Worm (Caenorhabditis elegans) whole organism, L1 larva: ENCODE data around the gene srz-90.

Source experiments
- alr-1 ChIP-seq: fragments of 200-800 bp; sonication (Bioruptor generic); optimal IDR thresholded peaks from 2 replicates; lab custom pipeline; 2018; ENCODE audit warnings: borderline replicate concordance, mild to moderate bottlenecking, missing genetic modification characterization, missing compliant biosample characterization
- ama-1 ChIP-seq: fragments of 150-350 bp; optimal IDR thresholded peaks from 2 replicates; lab custom pipeline; 2014
- ceh-8 ChIP-seq: fragments of 200-800 bp; sonication (Bioruptor generic); optimal IDR thresholded peaks from 2 replicates; lab custom pipeline; 2018; ENCODE audit warnings: mild to moderate bottlenecking, missing genetic modification characterization, moderate library complexity, missing compliant biosample characterization
- ceh-82 ChIP-seq, 3 experiments: fragments of 150-350 bp in 1 of 3; sonication (generic microtip) in 2 of 3; optimal IDR thresholded peaks; 2 replicates each; lab custom pipeline; 2014 to 2017; ENCODE audit warnings: missing biosample characterization in 3 of 3, missing genetic modification characterization in 3 of 3
- ceh-88 ChIP-seq: fragments of 200-800 bp; sonication (Bioruptor generic); IDR thresholded peaks from 2 replicates; pipeline ENCODE4 v1.3.6; 2022; ENCODE audit warnings: missing genetic modification characterization, missing compliant biosample characterization
- efl-1 ChIP-seq, 4 experiments: fragments of 150-350 bp; optimal IDR thresholded peaks in 3 of 4; peaks in 1 of 4; 1 replicate in 1 of 4; 2 replicates in 3 of 4; lab custom pipeline; 2014; ENCODE audit warnings: missing biosample characterization in 2 of 4, missing genetic modification characterization in 2 of 4, missing genetic modification reagents in 2 of 4
- elt-3 ChIP-seq, 6 experiments: fragments of 150-350 bp in 1 of 6; sonication (generic microtip); optimal IDR thresholded peaks; 2 replicates each; lab custom pipeline; 2017 to 2018; ENCODE audit warnings: missing biosample characterization in 6 of 6, missing genetic modification characterization in 6 of 6, inconsistent platforms in 1 of 6
- grh-1 ChIP-seq: fragments of 200-800 bp; sonication (Bioruptor generic); IDR thresholded peaks from 2 replicates; pipeline ENCODE4 v1.3.6; 2022; ENCODE audit warnings: missing genetic modification reagents, missing genetic modification characterization, missing compliant biosample characterization
- lin-35 ChIP-seq, 2 experiments: fragments of 150-350 bp; optimal IDR thresholded peaks; 2 replicates each; lab custom pipeline; 2014; ENCODE audit warnings: missing biosample characterization in 2 of 2, missing genetic modification characterization in 2 of 2, missing genetic modification reagents in 2 of 2
- lin-39 ChIP-seq: fragments of 150-350 bp; optimal IDR thresholded peaks from 2 replicates; lab custom pipeline; 2014; ENCODE audit warnings: missing biosample characterization, missing genetic modification reagents, missing genetic modification characterization
- nhr-19 ChIP-seq: fragments of 200-800 bp; sonication (Bioruptor generic); conservative IDR thresholded peaks from 2 replicates; pipeline ENCODE4 v1.3.6; 2022; ENCODE audit warnings: missing genetic modification characterization, missing compliant biosample characterization
- nhr-237 ChIP-seq: fragments of 150-350 bp; optimal IDR thresholded peaks from 2 replicates; lab custom pipeline; 2014; ENCODE audit warnings: missing biosample characterization, missing genetic modification characterization
- nhr-28 ChIP-seq: fragments of 150-350 bp; optimal IDR thresholded peaks from 2 replicates; lab custom pipeline; 2014; ENCODE audit warnings: missing biosample characterization, missing genetic modification characterization

DNA sequence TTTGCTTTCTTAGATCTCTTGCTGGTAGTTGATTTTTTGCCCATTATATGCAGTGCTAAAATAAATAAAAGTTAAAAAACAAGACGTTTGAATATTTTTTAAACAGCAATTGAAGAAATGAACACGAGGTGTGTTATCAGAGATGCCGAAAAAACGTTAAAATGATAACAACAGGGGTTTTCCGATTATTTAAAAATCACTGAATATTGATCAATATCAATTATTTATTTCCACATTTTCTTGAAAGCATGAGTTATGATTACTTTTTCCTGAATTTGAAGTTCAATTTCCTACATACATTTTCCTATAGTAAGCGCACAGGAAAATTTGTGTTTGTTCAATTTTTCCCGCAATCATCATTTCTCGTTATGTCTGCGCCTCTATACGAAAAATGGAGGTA lies 19.1 kb downstream of the srz-90 start:
- TF ChIP-seq lin-39 (tag; lab: Kevin White, UChicago), result no peak
- TF ChIP-seq nhr-237 (tag; lab: Kevin White, UChicago), result no peak
- TF ChIP-seq efl-1 (optimal IDR thresholded peaks at IDR 0.05; lab: Kevin White, UChicago), result no peak
- TF ChIP-seq efl-1 (GFP tag; optimal IDR thresholded peaks at IDR 0.05 in 1 of 2; lab: Kevin White, UChicago), result no peak
- no peak for TF ChIP-seq lin-35 (GFP tag; optimal IDR thresholded peaks at IDR 0.05; lab: Kevin White, UChicago)
- TF ChIP-seq nhr-19, result no peak
- no peak for TF ChIP-seq elt-3 (tag; optimal IDR thresholded peaks at IDR 0.05; lab: Kevin White, UChicago)
- no peak for TF ChIP-seq ceh-88 (GFP tag; lab: Robert Waterston, UW)
- no peak for TF ChIP-seq ceh-8 (GFP tag; lab: Kevin White, UChicago)
- TF ChIP-seq alr-1 (tag; lab: Kevin White, UChicago), result no peak
- no peak for TF ChIP-seq grh-1 (GFP tag; lab: Robert Waterston, UW)
- TF ChIP-seq nhr-28 (tag; lab: Kevin White, UChicago), result no peak
- no peak for TF ChIP-seq ceh-82 (tag; optimal IDR thresholded peaks at IDR 0.05; lab: Kevin White, UChicago)
- no peak for TF ChIP-seq ama-1 (lab: Kevin White, UChicago)
